1 fruit fly cellular context compared by ENCODE assay signal in the genomic region with DNA sequence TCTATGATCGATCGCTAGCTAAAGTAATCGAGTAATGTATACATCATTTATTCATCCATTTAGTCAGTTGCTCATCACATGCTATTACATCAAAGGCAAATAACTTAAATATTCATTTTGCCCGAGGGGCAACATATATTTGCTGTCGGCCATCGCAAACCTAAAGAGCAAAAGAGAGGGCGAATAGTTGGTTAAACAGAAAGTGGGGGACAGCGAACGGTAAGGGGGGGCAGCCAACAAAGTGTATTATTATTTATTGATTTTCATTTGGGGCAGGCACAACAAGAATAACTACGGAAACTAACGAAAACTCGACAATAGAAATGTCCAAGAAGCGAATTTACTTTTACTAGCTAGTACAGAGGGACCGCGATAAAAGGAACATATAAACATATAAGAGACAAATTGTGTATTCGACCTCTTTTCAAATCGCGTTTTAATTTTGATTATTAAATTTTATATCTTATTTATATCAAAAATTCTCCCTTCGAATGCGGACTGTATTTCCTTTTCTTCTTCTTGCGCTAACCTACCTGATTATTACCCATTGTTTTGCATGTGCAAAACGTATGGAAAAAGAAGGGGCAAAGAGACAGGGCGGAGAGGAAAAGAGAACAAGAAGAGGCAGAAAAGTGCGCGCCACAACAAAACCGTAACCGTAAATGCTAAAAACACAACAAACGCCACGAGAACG.
TF ChIP-seq lines count a peak whose summit lies in the region.

No protein-coding gene starts in this region.

TF ChIP-seq in whole organism, embryonic, 481 proteins besides CTCF, POLR2A, EP300 and RAD21 (continued from another document and continues in another):
- TF ChIP-seq CG34422 (GFP tag; IDR thresholded peaks at IDR 0.05; lab: Robert Waterston, UW) (peak; percentile 44; the same call in 2 of the 3 replicates), CG9817 (tag; optimal IDR thresholded peaks at IDR 0.05; lab: Kevin White, UChicago) (peak; percentile 11), CG1603 (tag; optimal IDR thresholded peaks at IDR 0.05; lab: Kevin White, UChicago) (peak; percentile 8), Hr51 (GFP tag; optimal IDR thresholded peaks at IDR 0.05; lab: Kevin White, UChicago) (no peak), CG33213 (GFP tag; optimal IDR thresholded peaks at IDR 0.05; lab: Kevin White, UChicago) (no peak), CG13123 (GFP tag; optimal IDR thresholded peaks at IDR 0.05; lab: Kevin White, UChicago) (no peak), NK7.1 (GFP tag; optimal IDR thresholded peaks at IDR 0.05; lab: Kevin White, UChicago) (no peak), CG14667 (GFP tag; IDR thresholded peaks at IDR 0.05; lab: Robert Waterston, UW) (no peak; the same call in none of the 2 replicates), Aef1 (GFP tag; IDR thresholded peaks at IDR 0.05; lab: Robert Waterston, UW) (no peak), CG17361 (GFP tag; IDR thresholded peaks at IDR 0.05; lab: Robert Waterston, UW) (no peak), Mes4 (GFP tag; optimal IDR thresholded peaks at IDR 0.05; lab: Kevin White, UChicago) (no peak), CG11695 (GFP tag; IDR thresholded peaks at IDR 0.05; lab: Robert Waterston, UW) (0 out of 3 replicates have a peak, but pooled peaks have one; percentile 11), CG2199 (GFP tag; IDR thresholded peaks at IDR 0.05; lab: Robert Waterston, UW) (no peak), Bdp1 (GFP tag; optimal IDR thresholded peaks at IDR 0.05; lab: Kevin White, UChicago) (no peak), CG12071 (GFP tag; optimal IDR thresholded peaks at IDR 0.05; lab: Kevin White, UChicago) (no peak), sd (tag; optimal IDR thresholded peaks at IDR 0.05; lab: Kevin White, UChicago) (no peak), PHDP (tag; optimal IDR thresholded peaks at IDR 0.05; lab: Kevin White, UChicago) (peak; percentile 29), CG31224 (GFP tag; IDR thresholded peaks at IDR 0.05; lab: Robert Waterston, UW) (peak; percentile 50; the same call in 1 of the 2 replicates), Dfd (GFP tag; optimal IDR thresholded peaks at IDR 0.05; lab: Kevin White, UChicago) (no peak), ken (GFP tag; IDR thresholded peaks at IDR 0.05; lab: Robert Waterston, UW) (0 out of 3 replicates have a peak, but pooled peaks have one; percentile 32), CG3407 (GFP tag; optimal IDR thresholded peaks at IDR 0.05; lab: Kevin White, UChicago) (no peak), CG17385 (GFP tag; optimal IDR thresholded peaks at IDR 0.05; lab: Kevin White, UChicago) (peak; percentile 66), CG1792 (GFP tag; optimal IDR thresholded peaks at IDR 0.05; lab: Kevin White, UChicago) (no peak), Optix (GFP tag; IDR thresholded peaks at IDR 0.05; lab: Robert Waterston, UW) (no peak), Fer2 (tag; optimal IDR thresholded peaks at IDR 0.05; lab: Kevin White, UChicago) (no peak), CoRest (tag; optimal IDR thresholded peaks at IDR 0.05; lab: Kevin White, UChicago) (no peak), tna (GFP tag; IDR thresholded peaks at IDR 0.05; lab: Robert Waterston, UW; ENCODE audit: partially characterized antibody) (no peak), CG10321 (GFP tag; IDR thresholded peaks at IDR 0.05; lab: Robert Waterston, UW) (no peak), lmd (GFP tag; IDR thresholded peaks at IDR 0.05; lab: Robert Waterston, UW) (peak; percentile 58; the same call in 1 of the 2 replicates), CG3726 (GFP tag; IDR thresholded peaks at IDR 0.05; lab: Robert Waterston, UW) (no peak), CG42726 (GFP tag; IDR thresholded peaks at IDR 0.05; lab: Robert Waterston, UW; ENCODE audit: partially characterized antibody) (no peak), Hand (GFP tag; optimal IDR thresholded peaks at IDR 0.05; lab: Kevin White, UChicago) (peak; percentile 22), Dp (GFP tag; optimal IDR thresholded peaks at IDR 0.05; lab: Kevin White, UChicago) (no peak), CG7839 (tag; optimal IDR thresholded peaks at IDR 0.05; lab: Kevin White, UChicago) (peak; percentile 66), CG17612 (GFP tag; IDR thresholded peaks at IDR 0.05; lab: Robert Waterston, UW) (no peak), Oaz (GFP tag; IDR thresholded peaks at IDR 0.05; lab: Robert Waterston, UW) (no peak), CG10431 (GFP tag; optimal IDR thresholded peaks at IDR 0.05; lab: Kevin White, UChicago) (peak; percentile 6), Opbp (GFP tag; IDR thresholded peaks at IDR 0.05; lab: Robert Waterston, UW; ENCODE audit: partially characterized antibody) (no peak), pho (GFP tag; optimal IDR thresholded peaks at IDR 0.05; lab: Kevin White, UChicago) (no peak), CG8388 (GFP tag; optimal IDR thresholded peaks at IDR 0.05; lab: Kevin White, UChicago) (no peak), CG7556 (GFP tag; optimal IDR thresholded peaks at IDR 0.05; lab: Kevin White, UChicago) (no peak), inv (GFP tag; IDR thresholded peaks at IDR 0.05; lab: Robert Waterston, UW; ENCODE audit: partially characterized antibody) (no peak), CG31365 (tag; optimal IDR thresholded peaks at IDR 0.05; lab: Kevin White, UChicago) (no peak), CG11398 (GFP tag; optimal IDR thresholded peaks at IDR 0.05; lab: Kevin White, UChicago) (no peak), CG9437 (GFP tag; optimal IDR thresholded peaks at IDR 0.05; lab: Kevin White, UChicago) (no peak), CG43689 (GFP tag; IDR thresholded peaks at IDR 0.05; lab: Robert Waterston, UW) (no peak), Trl (optimal IDR thresholded peaks at IDR 0.05; lab: Kevin White, UChicago) (peak in 1 of 2 experiments; percentile 26), Trl (GFP tag; optimal IDR thresholded peaks at IDR 0.05; lab: Kevin White, UChicago) (no peak), lab (GFP tag; optimal IDR thresholded peaks at IDR 0.05; lab: Kevin White, UChicago) (peak; percentile 50), ro (GFP tag; IDR thresholded peaks at IDR 0.05; lab: Robert Waterston, UW) (no peak), NC2α (GFP tag; optimal IDR thresholded peaks at IDR 0.05; lab: Kevin White, UChicago) (no peak), CG5245 (GFP tag; optimal IDR thresholded peaks at IDR 0.05; lab: Kevin White, UChicago) (no peak), knrl (GFP tag; IDR thresholded peaks at IDR 0.05; lab: Robert Waterston, UW; ENCODE audit: partially characterized antibody) (no peak), CG12299 (tag; optimal IDR thresholded peaks at IDR 0.05; lab: Kevin White, UChicago) (no peak), CG16863 (GFP tag; optimal IDR thresholded peaks at IDR 0.05; lab: Kevin White, UChicago) (no peak), usp (GFP tag; optimal IDR thresholded peaks at IDR 0.05; lab: Kevin White, UChicago) (no peak), CG15269 (tag; optimal IDR thresholded peaks at IDR 0.05; lab: Kevin White, UChicago) (peak; percentile 19), dmrt99B (tag; optimal IDR thresholded peaks at IDR 0.05; lab: Kevin White, UChicago) (peak; percentile 7), CG7928 (GFP tag; optimal IDR thresholded peaks at IDR 0.05; lab: Kevin White, UChicago) (no peak), MTF-1 (GFP tag; optimal IDR thresholded peaks at IDR 0.05; lab: Kevin White, UChicago; ENCODE audit: borderline replicate concordance) (peak; percentile 13), hb (GFP tag; IDR thresholded peaks at IDR 0.05; lab: Robert Waterston, UW; ENCODE audit: partially characterized antibody) (no peak), sr (GFP tag; IDR thresholded peaks at IDR 0.05; lab: Robert Waterston, UW) (no peak), CG8290 (GFP tag; optimal IDR thresholded peaks at IDR 0.05; lab: Kevin White, UChicago) (no peak), CG8290 (tag; optimal IDR thresholded peaks at IDR 0.05; lab: Kevin White, UChicago) (no peak), sna (GFP tag; IDR thresholded peaks at IDR 0.05; lab: Robert Waterston, UW; ENCODE audit: partially characterized antibody) (no peak), CG5180 (GFP tag; optimal IDR thresholded peaks at IDR 0.05; lab: Kevin White, UChicago) (no peak), CG7786 (GFP tag; optimal IDR thresholded peaks at IDR 0.05; lab: Kevin White, UChicago) (no peak), bcd (GFP tag; optimal IDR thresholded peaks at IDR 0.05; lab: Kevin White, UChicago) (no peak), CG10274 (GFP tag; optimal IDR thresholded peaks at IDR 0.05; lab: Kevin White, UChicago) (no peak), Dad (GFP tag; optimal IDR thresholded peaks at IDR 0.05; lab: Kevin White, UChicago) (no peak), CG18262 (tag; optimal IDR thresholded peaks at IDR 0.05; lab: Kevin White, UChicago) (no peak), nerfin-2 (GFP tag; IDR thresholded peaks at IDR 0.05; lab: Robert Waterston, UW; ENCODE audit: partially characterized antibody) (no peak), CG7271 (tag; optimal IDR thresholded peaks at IDR 0.05; lab: Kevin White, UChicago) (no peak), wdn (GFP tag; IDR thresholded peaks at IDR 0.05; lab: Robert Waterston, UW) (peak; percentile 53), emc (GFP tag; optimal IDR thresholded peaks at IDR 0.05; lab: Kevin White, UChicago) (no peak), CG32532 (GFP tag; IDR thresholded peaks at IDR 0.05; lab: Robert Waterston, UW) (peak; percentile 81), Bteb2 (GFP tag; optimal IDR thresholded peaks at IDR 0.05; lab: Kevin White, UChicago) (no peak), Blimp-1 (GFP tag; optimal IDR thresholded peaks at IDR 0.05; lab: Kevin White, UChicago) (no peak), B-H2 (GFP tag; optimal IDR thresholded peaks at IDR 0.05; lab: Kevin White, UChicago) (peak; percentile 5), p53 (GFP tag; optimal IDR thresholded peaks at IDR 0.05; lab: Kevin White, UChicago) (no peak), salm (tag; optimal IDR thresholded peaks at IDR 0.05; lab: Kevin White, UChicago) (no peak), CG12104 (GFP tag; optimal IDR thresholded peaks at IDR 0.05; lab: Kevin White, UChicago) (no peak), CG3065 (GFP tag; optimal IDR thresholded peaks at IDR 0.05; lab: Kevin White, UChicago) (no peak), scrt (GFP tag; optimal IDR thresholded peaks at IDR 0.05; lab: Kevin White, UChicago) (peak; percentile 5), phol (tag; optimal IDR thresholded peaks at IDR 0.05; lab: Kevin White, UChicago) (no peak), CG8359 (GFP tag; optimal IDR thresholded peaks at IDR 0.05; lab: Kevin White, UChicago; ENCODE audit: borderline replicate concordance) (no peak), Gug (GFP tag; IDR thresholded peaks at IDR 0.05; lab: Robert Waterston, UW) (peak; percentile 45; the same call in 2 of the 4 replicates), CG4617 (GFP tag; optimal IDR thresholded peaks at IDR 0.05; lab: Kevin White, UChicago; ENCODE audit: borderline replicate concordance) (no peak), tio (GFP tag; optimal IDR thresholded peaks at IDR 0.05; lab: Kevin White, UChicago) (no peak), unpg (GFP tag; optimal IDR thresholded peaks at IDR 0.05; lab: Kevin White, UChicago) (peak; percentile 36), CG14860 (GFP tag; IDR thresholded peaks at IDR 0.05; lab: Robert Waterston, UW; ENCODE audit: partially characterized antibody) (no peak), HHEX (GFP tag; optimal IDR thresholded peaks at IDR 0.05; lab: Kevin White, UChicago) (peak; percentile 22), Tbp (GFP tag; optimal IDR thresholded peaks at IDR 0.05; lab: Kevin White, UChicago) (no peak), tin (GFP tag; optimal IDR thresholded peaks at IDR 0.05; lab: Kevin White, UChicago) (no peak), chinmo (GFP tag; IDR thresholded peaks at IDR 0.05; lab: Robert Waterston, UW; ENCODE audit: partially characterized antibody) (peak; percentile 68; the same call in 2 of the 4 replicates), Neu2 (GFP tag; optimal IDR thresholded peaks at IDR 0.05; lab: Kevin White, UChicago; ENCODE audit: borderline replicate concordance) (no peak), zfh2 (GFP tag; optimal IDR thresholded peaks at IDR 0.05; lab: Kevin White, UChicago) (no peak), Oli (tag; optimal IDR thresholded peaks at IDR 0.05; lab: Kevin White, UChicago) (peak; percentile 14), D19A (tag; optimal IDR thresholded peaks at IDR 0.05; lab: Kevin White, UChicago) (no peak), ERR (GFP tag; optimal IDR thresholded peaks at IDR 0.05; lab: Kevin White, UChicago) (no peak), ham (GFP tag; IDR thresholded peaks at IDR 0.05; lab: Robert Waterston, UW) (no peak), Elba2 (GFP tag; optimal IDR thresholded peaks at IDR 0.05; lab: Kevin White, UChicago) (no peak), Deaf1 (tag; optimal IDR thresholded peaks at IDR 0.05; lab: Kevin White, UChicago) (no peak), pfk (GFP tag; optimal IDR thresholded peaks at IDR 0.05; lab: Kevin White, UChicago) (no peak), al (GFP tag; IDR thresholded peaks at IDR 0.05; lab: Robert Waterston, UW) (peak; percentile 68), CG9215 (GFP tag; IDR thresholded peaks at IDR 0.05; lab: Robert Waterston, UW) (no peak), Adf1 (GFP tag; IDR thresholded peaks at IDR 0.05; lab: Robert Waterston, UW) (no peak), lilli (GFP tag; optimal IDR thresholded peaks at IDR 0.05; lab: Kevin White, UChicago) (no peak), Max (GFP tag; optimal IDR thresholded peaks at IDR 0.05; lab: Kevin White, UChicago) (no peak), hkb (optimal IDR thresholded peaks at IDR 0.05; lab: Kevin White, UChicago) (no peak), hkb (GFP tag; IDR thresholded peaks at IDR 0.05; lab: Robert Waterston, UW) (no peak), HLH4C (GFP tag; IDR thresholded peaks at IDR 0.05; lab: Robert Waterston, UW; ENCODE audit: partially characterized antibody) (no peak), grau (tag; optimal IDR thresholded peaks at IDR 0.05; lab: Kevin White, UChicago) (peak; percentile 89), Pdp1 (GFP tag; optimal IDR thresholded peaks at IDR 0.05; lab: Kevin White, UChicago) (no peak), CG6272 (GFP tag; IDR thresholded peaks at IDR 0.05; lab: Robert Waterston, UW) (peak; percentile 38), Sox100B (GFP tag; optimal IDR thresholded peaks at IDR 0.05; lab: Kevin White, UChicago) (no peak), pnt (GFP tag; optimal IDR thresholded peaks at IDR 0.05; lab: Kevin White, UChicago) (no peak), Nf-YB (GFP tag; optimal IDR thresholded peaks at IDR 0.05; lab: Kevin White, UChicago) (no peak), CG11696 (GFP tag; IDR thresholded peaks at IDR 0.05; lab: Robert Waterston, UW) (no peak), gem (tag; optimal IDR thresholded peaks at IDR 0.05; lab: Kevin White, UChicago) (peak; percentile 41), crc (GFP tag; optimal IDR thresholded peaks at IDR 0.05; lab: Kevin White, UChicago) (no peak), gcm (GFP tag; optimal IDR thresholded peaks at IDR 0.05; lab: Kevin White, UChicago) (no peak), insv (GFP tag; optimal IDR thresholded peaks at IDR 0.05; lab: Kevin White, UChicago) (no peak), bsh (GFP tag; optimal IDR thresholded peaks at IDR 0.05; lab: Kevin White, UChicago) (no peak), CG17359 (tag; optimal IDR thresholded peaks at IDR 0.05; lab: Kevin White, UChicago) (no peak)
